Fruit fly (Drosophila melanogaster): ENCODE data around the gene CG42371.
A peak's percentile ranks its signal among the peaks of the same experiment; 100 is the strongest.

The CG42371 gene

DNA sequence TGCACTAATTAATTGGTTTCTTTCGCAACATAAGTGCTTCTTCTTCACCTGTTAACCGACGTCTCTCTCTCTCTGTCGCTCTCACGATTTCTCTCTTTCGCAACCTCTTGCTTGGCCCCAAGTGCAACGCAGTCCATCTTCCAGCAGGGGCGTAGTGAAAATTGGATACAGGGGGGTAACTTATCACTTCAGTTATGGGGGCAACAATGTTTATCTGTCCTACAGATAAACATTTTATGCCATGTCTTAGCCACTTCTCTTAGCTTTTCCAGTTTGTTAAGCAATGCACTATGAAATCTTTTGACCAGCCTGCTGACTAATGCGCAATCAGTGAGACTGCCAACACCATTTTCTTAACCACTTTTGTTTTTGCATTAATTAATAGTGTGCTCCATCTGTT is 10.3 kb upstream of the CG42371 start (continued):
- TF ChIP-seq CG14860 (GFP tag; IDR thresholded peaks at IDR 0.05; ENCODE audit: partially characterized antibody) (no peak), CG10543 (GFP tag; optimal IDR thresholded peaks at IDR 0.05) (peak; percentile 15), Ets65A (GFP tag) (peak; percentile 87), Max (GFP tag; optimal IDR thresholded peaks at IDR 0.05) (no peak), Hr51 (GFP tag; optimal IDR thresholded peaks at IDR 0.05) (peak in 1 of 2 experiments; percentile 14), wek (GFP tag; optimal IDR thresholded peaks at IDR 0.05) (peak; percentile 40), Gug (GFP tag; IDR thresholded peaks at IDR 0.05) (peak; percentile 42; the same call in 2 of the 4 replicates), shn (GFP tag; optimal IDR thresholded peaks at IDR 0.05) (peak; percentile 34), Sox100B (GFP tag; optimal IDR thresholded peaks at IDR 0.05) (peak; percentile 47), CG12659 (GFP tag; optimal IDR thresholded peaks at IDR 0.05) (peak; percentile 24), CG6813 (GFP tag; optimal IDR thresholded peaks at IDR 0.05) (peak; percentile 42), zfh2 (GFP tag; optimal IDR thresholded peaks at IDR 0.05) (peak; percentile 23), CG4707 (GFP tag; optimal IDR thresholded peaks at IDR 0.05) (peak; percentile 16), slp2 (GFP tag; optimal IDR thresholded peaks at IDR 0.05) (no peak), Ets97D (GFP tag; optimal IDR thresholded peaks at IDR 0.05) (no peak), CG18262 (tag; optimal IDR thresholded peaks at IDR 0.05) (peak; percentile 41), tx (GFP tag; optimal IDR thresholded peaks at IDR 0.05) (no peak), stwl (tag; optimal IDR thresholded peaks at IDR 0.05) (no peak), sens-2 (GFP tag; IDR thresholded peaks at IDR 0.05) (peak; percentile 48; the same call in 1 of the 2 replicates), Hmr (GFP tag; optimal IDR thresholded peaks at IDR 0.05) (peak; percentile 40), lab (GFP tag; optimal IDR thresholded peaks at IDR 0.05) (peak; percentile 54), tap (tag; optimal IDR thresholded peaks at IDR 0.05) (peak; percentile 64), so (GFP tag; IDR thresholded peaks at IDR 0.05) (peak; percentile 61; the same call in 1 of the 3 replicates), Gsc (GFP tag; IDR thresholded peaks at IDR 0.05) (no peak), MBD-R2 (GFP tag; IDR thresholded peaks at IDR 0.05) (no peak), pho (GFP tag; optimal IDR thresholded peaks at IDR 0.05) (peak; percentile 31), Asciz (GFP tag; optimal IDR thresholded peaks at IDR 0.05) (peak; percentile 51), Hr78 (GFP tag; optimal IDR thresholded peaks at IDR 0.05) (peak in 1 of 2 experiments; percentile 37), aop (GFP tag; IDR thresholded peaks at IDR 0.05) (no peak), dmrt11E (tag; optimal IDR thresholded peaks at IDR 0.05) (no peak), CG8388 (GFP tag; optimal IDR thresholded peaks at IDR 0.05) (peak; percentile 35), odd (GFP tag; optimal IDR thresholded peaks at IDR 0.05) (peak; percentile 43), CG2120 (GFP tag; optimal IDR thresholded peaks at IDR 0.05) (peak; percentile 45), CG17359 (tag; optimal IDR thresholded peaks at IDR 0.05) (peak; percentile 65), chn (GFP tag; optimal IDR thresholded peaks at IDR 0.05) (peak; percentile 18), Dbx (GFP tag; IDR thresholded peaks at IDR 0.05) (0 out of 3 replicates have a peak, but pooled peaks have one; percentile 10), nmo (GFP tag; optimal IDR thresholded peaks at IDR 0.05) (peak; percentile 26), Fer1 (GFP tag; optimal IDR thresholded peaks at IDR 0.05) (peak; percentile 48), prd (optimal IDR thresholded peaks at IDR 0.05) (no peak), prd (GFP tag; IDR thresholded peaks at IDR 0.05) (peak; percentile 51; the same call in 2 of the 3 replicates), chm (GFP tag; IDR thresholded peaks at IDR 0.05) (peak; percentile 56; the same call in 1 of the 2 replicates), CG7745 (tag; optimal IDR thresholded peaks at IDR 0.05) (no peak), HHEX (GFP tag; optimal IDR thresholded peaks at IDR 0.05) (peak; percentile 5), knrl (GFP tag; IDR thresholded peaks at IDR 0.05; ENCODE audit: partially characterized antibody) (no peak), jumu (GFP tag; optimal IDR thresholded peaks at IDR 0.05) (peak; percentile 22), CG30403 (GFP tag; optimal IDR thresholded peaks at IDR 0.05) (peak; percentile 52), CG15601 (tag; optimal IDR thresholded peaks at IDR 0.05) (peak; percentile 4), esg (GFP tag; conservative IDR thresholded peaks at IDR 0.05) (peak; percentile 9; the same call in 1 of the 2 replicates), CG4328 (GFP tag; optimal IDR thresholded peaks at IDR 0.05) (peak; percentile 30), Aef1 (GFP tag; IDR thresholded peaks at IDR 0.05) (peak; percentile 36; the same call in 2 of the 3 replicates)

Measured in whole organism, embryonic.